Worm (Caenorhabditis elegans): Measurements from ENCODE around the gene F33G12.3.

Gene F33G12.3

DNA sequence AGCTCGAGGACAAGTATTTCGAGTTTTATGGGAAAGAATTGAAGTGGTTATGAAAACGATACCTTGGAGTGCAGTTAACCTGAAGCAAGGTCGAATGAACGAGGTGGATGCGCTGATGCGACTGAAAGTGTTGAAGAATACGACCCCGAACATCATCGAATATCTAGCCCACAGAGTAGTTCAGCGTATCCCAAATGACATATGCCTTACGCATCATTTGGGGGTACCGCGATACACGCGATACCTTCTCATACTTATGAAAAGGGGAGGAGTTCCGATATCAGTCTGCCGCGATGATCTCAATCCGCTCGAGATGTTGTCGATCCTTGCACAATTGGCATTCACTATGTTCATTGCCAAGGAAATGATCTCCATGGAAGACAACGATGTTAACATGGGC lies 44.0 kb downstream of the F33G12.3 start, which contains the start of gene T27F7.12:
Gene T27F7.12, plus strand, starts transcription at position 301 of the 400 bp plus-strand sequence.
- no peak for TF ChIP-seq sea-1 (GFP tag; conservative IDR thresholded peaks at IDR 0.05)
- no peak for TF ChIP-seq tbx-37 (GFP tag; conservative IDR thresholded peaks at IDR 0.05)
- TF ChIP-seq flt-1 (GFP tag; IDR thresholded peaks at IDR 0.05), result no peak
- TF ChIP-seq F13C5.2 (tag; optimal IDR thresholded peaks at IDR 0.05), result no peak
- TF ChIP-seq B0310.2 (tag; optimal IDR thresholded peaks at IDR 0.05), result no peak
- no peak for TF ChIP-seq aly-1 (tag; optimal IDR thresholded peaks at IDR 0.05)
- TF ChIP-seq hmbx-1 (tag; optimal IDR thresholded peaks at IDR 0.05), result no peak
- TF ChIP-seq tra-4 (tag; optimal IDR thresholded peaks at IDR 0.05), result no peak
- TF ChIP-seq hnd-1 (tag; optimal IDR thresholded peaks at IDR 0.05), result no peak
- TF ChIP-seq ceh-13 (GFP tag; optimal IDR thresholded peaks at IDR 0.05), result no peak
- no peak for TF ChIP-seq ets-7 (tag; optimal IDR thresholded peaks at IDR 0.05)
- no peak for TF ChIP-seq ama-1 (optimal IDR thresholded peaks at IDR 0.05)
- TF ChIP-seq hmg-4 (GFP tag; optimal IDR thresholded peaks at IDR 0.05), result no peak
- no peak for TF ChIP-seq pes-1 (GFP tag; IDR thresholded peaks at IDR 0.05)
- TF ChIP-seq ceh-36 (tag; optimal IDR thresholded peaks at IDR 0.05), result no peak
- no peak for TF ChIP-seq tbx-11 (GFP tag; IDR thresholded peaks at IDR 0.05)
- no peak for TF ChIP-seq scrt-1 (GFP tag; IDR thresholded peaks at IDR 0.05)

DNA sequence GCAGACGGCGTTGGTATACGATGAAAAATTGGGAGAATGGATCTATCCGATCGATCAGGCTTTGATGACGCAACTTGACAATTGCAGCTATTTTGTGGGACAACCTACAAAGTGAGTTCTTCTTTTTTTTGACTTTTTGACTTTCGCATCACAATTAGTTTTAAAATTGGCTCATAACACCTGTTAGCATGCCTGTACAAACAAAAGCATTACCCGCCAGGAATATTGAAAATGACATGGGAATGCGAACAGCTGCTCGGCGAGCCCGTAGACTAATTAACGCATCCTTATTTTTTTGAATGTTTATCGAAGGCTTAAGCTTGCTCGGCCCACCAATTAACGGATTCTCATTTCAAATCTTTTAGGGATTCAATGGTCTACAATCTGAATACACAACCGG lies 46.6 kb downstream of the F33G12.3 start:
- TF ChIP-seq aly-1 (tag; optimal IDR thresholded peaks at IDR 0.05), result no peak
- no peak for TF ChIP-seq tra-4 (tag; optimal IDR thresholded peaks at IDR 0.05)
- TF ChIP-seq F13C5.2 (tag; optimal IDR thresholded peaks at IDR 0.05), result no peak
- TF ChIP-seq tbx-37 (GFP tag; conservative IDR thresholded peaks at IDR 0.05), result no peak
- no peak for TF ChIP-seq ama-1 (optimal IDR thresholded peaks at IDR 0.05)
- no peak for TF ChIP-seq scrt-1 (GFP tag; IDR thresholded peaks at IDR 0.05)
- TF ChIP-seq tbx-11 (GFP tag; IDR thresholded peaks at IDR 0.05), result no peak
- no peak for TF ChIP-seq ets-7 (tag; optimal IDR thresholded peaks at IDR 0.05)
- no peak for TF ChIP-seq B0310.2 (tag; optimal IDR thresholded peaks at IDR 0.05)
- TF ChIP-seq hmg-4 (GFP tag; optimal IDR thresholded peaks at IDR 0.05), result no peak
- TF ChIP-seq ceh-36 (tag; optimal IDR thresholded peaks at IDR 0.05), result no peak
- TF ChIP-seq hnd-1 (tag; optimal IDR thresholded peaks at IDR 0.05), result no peak
- TF ChIP-seq ceh-13 (GFP tag; optimal IDR thresholded peaks at IDR 0.05), result no peak
- TF ChIP-seq pes-1 (GFP tag; IDR thresholded peaks at IDR 0.05), result no peak
- TF ChIP-seq flt-1 (GFP tag; IDR thresholded peaks at IDR 0.05), result no peak
- TF ChIP-seq sea-1 (GFP tag; conservative IDR thresholded peaks at IDR 0.05), result no peak

DNA sequence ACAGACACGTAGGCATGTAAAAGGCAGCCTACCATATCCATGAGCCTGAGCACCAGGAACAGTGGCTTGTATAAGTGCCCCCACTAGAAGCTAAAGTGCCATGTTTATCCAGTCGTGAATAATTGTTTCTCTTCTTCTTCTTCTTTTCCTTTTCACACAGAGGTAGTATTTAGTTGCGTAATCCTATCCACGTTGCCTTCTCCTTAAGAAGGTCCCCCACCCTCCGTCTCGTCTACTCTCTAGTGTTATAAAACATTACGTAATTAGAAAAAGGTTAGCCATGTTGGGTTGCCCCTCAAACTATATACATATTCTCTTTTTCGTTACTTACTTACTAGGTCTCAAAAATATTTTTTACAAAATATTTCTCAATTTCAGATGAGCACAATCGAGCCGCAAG lies 47.2 kb downstream of the F33G12.3 start:
- TF ChIP-seq ceh-36 (tag; optimal IDR thresholded peaks at IDR 0.05), result peak; percentile 30
- TF ChIP-seq pes-1 (GFP tag; IDR thresholded peaks at IDR 0.05), result no peak

DNA sequence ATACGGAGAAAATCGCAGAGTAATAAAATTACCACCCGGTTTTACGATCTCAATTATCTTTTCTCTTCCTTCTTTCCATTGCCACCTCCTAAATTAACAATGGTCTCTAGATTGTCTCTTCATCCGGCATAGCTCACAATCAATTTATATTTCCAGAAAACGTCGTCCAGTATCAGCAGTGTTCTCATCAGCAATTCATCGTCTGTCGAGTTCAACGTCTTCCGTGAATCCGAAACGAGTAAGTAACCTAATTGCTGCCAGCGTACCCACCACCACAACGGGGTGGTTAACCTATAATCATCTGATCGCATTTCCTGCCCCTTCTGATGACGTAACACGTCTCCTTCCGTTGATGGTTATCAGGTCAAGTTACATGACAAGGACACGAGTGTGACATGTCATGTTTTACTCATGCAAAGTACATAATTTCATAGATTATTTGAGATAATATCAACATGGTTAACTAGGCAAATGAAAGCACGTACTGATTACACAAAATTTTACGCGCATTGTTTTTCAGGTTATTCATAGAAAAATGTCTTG lies 47.8 kb downstream of the F33G12.3 start:
- TF ChIP-seq hmg-4 (GFP tag; optimal IDR thresholded peaks at IDR 0.05) (no peak), tbx-37 (GFP tag; conservative IDR thresholded peaks at IDR 0.05) (no peak), sea-1 (GFP tag; conservative IDR thresholded peaks at IDR 0.05) (no peak), tbx-11 (GFP tag; IDR thresholded peaks at IDR 0.05) (no peak), tra-4 (tag; optimal IDR thresholded peaks at IDR 0.05) (no peak), ets-7 (tag; optimal IDR thresholded peaks at IDR 0.05) (no peak), B0310.2 (tag; optimal IDR thresholded peaks at IDR 0.05) (no peak), ama-1 (optimal IDR thresholded peaks at IDR 0.05) (no peak), pes-1 (GFP tag; IDR thresholded peaks at IDR 0.05) (no peak), ceh-36 (tag; optimal IDR thresholded peaks at IDR 0.05) (no peak), F13C5.2 (tag; optimal IDR thresholded peaks at IDR 0.05) (no peak), hnd-1 (tag; optimal IDR thresholded peaks at IDR 0.05) (no peak), ceh-13 (GFP tag; optimal IDR thresholded peaks at IDR 0.05) (no peak), hmbx-1 (tag; optimal IDR thresholded peaks at IDR 0.05) (no peak), scrt-1 (GFP tag; IDR thresholded peaks at IDR 0.05) (no peak), aly-1 (tag; optimal IDR thresholded peaks at IDR 0.05) (no peak), flt-1 (GFP tag; IDR thresholded peaks at IDR 0.05) (no peak)

DNA sequence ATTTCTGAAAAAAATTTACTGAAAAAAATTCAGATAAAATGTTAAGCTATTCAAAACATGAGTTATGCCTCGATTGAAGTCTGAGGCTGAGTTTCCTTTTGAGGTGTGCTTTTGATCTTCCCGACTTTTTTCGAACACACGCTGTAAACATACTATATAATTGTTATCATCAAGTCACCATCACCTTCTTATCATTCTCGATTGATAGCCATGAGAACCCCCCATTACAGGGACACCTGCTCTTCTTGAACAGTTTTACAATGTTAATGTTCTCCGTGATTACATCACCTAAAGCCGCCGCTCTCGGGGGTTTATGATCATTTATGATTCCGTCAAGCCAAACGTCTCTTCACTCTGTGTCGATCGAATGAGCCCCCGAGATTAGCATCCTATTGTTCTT lies 49.7 kb downstream of the F33G12.3 start:
- TF ChIP-seq aly-1 (tag; optimal IDR thresholded peaks at IDR 0.05) (no peak), tra-4 (tag; optimal IDR thresholded peaks at IDR 0.05) (no peak), pes-1 (GFP tag; IDR thresholded peaks at IDR 0.05) (no peak), ceh-13 (GFP tag; optimal IDR thresholded peaks at IDR 0.05) (no peak), ceh-36 (tag; optimal IDR thresholded peaks at IDR 0.05) (no peak), hmbx-1 (tag; optimal IDR thresholded peaks at IDR 0.05) (no peak), tbx-11 (GFP tag; IDR thresholded peaks at IDR 0.05) (no peak), ets-7 (tag; optimal IDR thresholded peaks at IDR 0.05) (no peak), B0310.2 (tag; optimal IDR thresholded peaks at IDR 0.05) (no peak), tbx-37 (GFP tag; conservative IDR thresholded peaks at IDR 0.05) (no peak), ama-1 (optimal IDR thresholded peaks at IDR 0.05) (no peak), scrt-1 (GFP tag; IDR thresholded peaks at IDR 0.05) (no peak), F13C5.2 (tag; optimal IDR thresholded peaks at IDR 0.05) (no peak), sea-1 (GFP tag; conservative IDR thresholded peaks at IDR 0.05) (no peak)
